Fruit fly (Drosophila melanogaster): ENCODE data around the gene raskol.

The raskol gene

DNA sequence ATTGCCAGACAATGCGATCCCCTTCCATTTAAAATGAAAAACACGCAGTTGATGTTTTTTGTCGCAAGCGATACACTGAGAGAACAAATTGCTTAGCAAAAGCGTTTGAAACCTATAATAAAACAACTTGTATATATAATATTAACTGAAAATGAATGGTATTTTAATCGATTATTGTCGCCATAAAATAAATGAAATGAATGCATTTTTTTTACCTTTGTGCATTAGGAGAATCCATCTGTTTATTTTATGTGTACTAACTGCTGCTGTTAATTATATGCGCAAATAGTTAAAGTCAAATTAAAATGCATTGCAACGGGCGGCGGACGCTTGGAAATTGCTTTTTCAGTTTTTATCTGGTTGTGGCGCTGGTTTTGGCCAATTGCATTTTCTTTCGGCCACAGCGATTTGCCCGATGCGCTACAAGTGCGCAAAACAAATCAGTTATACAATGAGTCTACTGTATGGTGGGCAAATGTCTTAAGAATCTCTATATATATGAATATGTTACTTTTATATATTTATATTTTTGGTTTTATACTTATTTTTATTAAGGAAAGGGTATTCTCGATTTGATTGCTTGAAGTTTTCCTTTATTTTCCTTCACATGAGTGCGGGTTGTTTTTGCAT lies 16.7 kb downstream of the raskol start (continued):
- TF ChIP-seq cato (GFP tag; optimal IDR thresholded peaks at IDR 0.05; ENCODE audit: borderline replicate concordance) (no peak), CG6175 (GFP tag; IDR thresholded peaks at IDR 0.05) (no peak), CG7963 (GFP tag; IDR thresholded peaks at IDR 0.05; ENCODE audit: partially characterized antibody) (no peak), croc (GFP tag; conservative IDR thresholded peaks at IDR 0.05) (no peak), Side (GFP tag; optimal IDR thresholded peaks at IDR 0.05) (no peak), CG1529 (GFP tag; optimal IDR thresholded peaks at IDR 0.05) (no peak), ase (GFP tag; IDR thresholded peaks at IDR 0.05) (0 out of 3 replicates have a peak, but pooled peaks have one; percentile 42), slp2 (GFP tag; optimal IDR thresholded peaks at IDR 0.05) (no peak), CG9932 (GFP tag; IDR thresholded peaks at IDR 0.05) (no peak), CG13287 (GFP tag; IDR thresholded peaks at IDR 0.05; ENCODE audit: partially characterized antibody) (no peak), Chrac-16 (GFP tag; optimal IDR thresholded peaks at IDR 0.05) (no peak), CG15011 (GFP tag; optimal IDR thresholded peaks at IDR 0.05) (no peak), D19B (GFP tag; optimal IDR thresholded peaks at IDR 0.05) (no peak), CG18262 (tag; optimal IDR thresholded peaks at IDR 0.05) (peak; percentile 43), Kr (GFP tag; optimal IDR thresholded peaks at IDR 0.05) (no peak), CG7745 (tag; optimal IDR thresholded peaks at IDR 0.05) (no peak), odd (GFP tag; optimal IDR thresholded peaks at IDR 0.05) (no peak), wdn (GFP tag; IDR thresholded peaks at IDR 0.05) (no peak), Mad (GFP tag; optimal IDR thresholded peaks at IDR 0.05) (no peak), Dbx (GFP tag; IDR thresholded peaks at IDR 0.05) (peak; percentile 28; the same call in 1 of the 3 replicates), CG13624 (GFP tag; optimal IDR thresholded peaks at IDR 0.05) (no peak), hb (GFP tag; IDR thresholded peaks at IDR 0.05; ENCODE audit: partially characterized antibody) (no peak), Camta (GFP tag; optimal IDR thresholded peaks at IDR 0.05) (no peak), lbe (GFP tag; optimal IDR thresholded peaks at IDR 0.05) (no peak), CG2199 (GFP tag; IDR thresholded peaks at IDR 0.05) (no peak), CG16863 (GFP tag; optimal IDR thresholded peaks at IDR 0.05) (no peak), CG15479 (GFP tag; optimal IDR thresholded peaks at IDR 0.05) (no peak), CG32772 (GFP tag; IDR thresholded peaks at IDR 0.05) (peak; percentile 40; the same call in 1 of the 2 replicates), HmgD (GFP tag; optimal IDR thresholded peaks at IDR 0.05) (no peak), pum (GFP tag; optimal IDR thresholded peaks at IDR 0.05) (no peak), da (GFP tag; optimal IDR thresholded peaks at IDR 0.05) (no peak), Doc3 (GFP tag; IDR thresholded peaks at IDR 0.05; ENCODE audit: partially characterized antibody) (no peak), mld (GFP tag; IDR thresholded peaks at IDR 0.05; ENCODE audit: partially characterized antibody) (no peak), slou (GFP tag; optimal IDR thresholded peaks at IDR 0.05) (no peak), lilli (GFP tag; optimal IDR thresholded peaks at IDR 0.05) (no peak), CG11560 (tag; IDR thresholded peaks at IDR 0.05) (no peak), CG18011 (GFP tag; optimal IDR thresholded peaks at IDR 0.05) (no peak), HHEX (GFP tag; optimal IDR thresholded peaks at IDR 0.05) (peak; percentile 27), CG12659 (GFP tag; optimal IDR thresholded peaks at IDR 0.05) (no peak), mam (GFP tag; optimal IDR thresholded peaks at IDR 0.05) (no peak), NC2β (GFP tag; optimal IDR thresholded peaks at IDR 0.05) (no peak), inv (GFP tag; IDR thresholded peaks at IDR 0.05; ENCODE audit: partially characterized antibody) (no peak), Myb (GFP tag; optimal IDR thresholded peaks at IDR 0.05) (no peak), gem (tag; optimal IDR thresholded peaks at IDR 0.05) (peak; percentile 52), kni (GFP tag; optimal IDR thresholded peaks at IDR 0.05) (no peak), CHES-1-like (GFP tag; optimal IDR thresholded peaks at IDR 0.05) (no peak), CG11093 (GFP tag; IDR thresholded peaks at IDR 0.05) (no peak), nmo (GFP tag; optimal IDR thresholded peaks at IDR 0.05) (no peak), rib (GFP tag; IDR thresholded peaks at IDR 0.05) (no peak), ewg (GFP tag; optimal IDR thresholded peaks at IDR 0.05) (no peak), Rx (GFP tag; IDR thresholded peaks at IDR 0.05) (no peak)
